Fruit fly (Drosophila melanogaster): ENCODE results near the gene C15.

C15 gene

DNA sequence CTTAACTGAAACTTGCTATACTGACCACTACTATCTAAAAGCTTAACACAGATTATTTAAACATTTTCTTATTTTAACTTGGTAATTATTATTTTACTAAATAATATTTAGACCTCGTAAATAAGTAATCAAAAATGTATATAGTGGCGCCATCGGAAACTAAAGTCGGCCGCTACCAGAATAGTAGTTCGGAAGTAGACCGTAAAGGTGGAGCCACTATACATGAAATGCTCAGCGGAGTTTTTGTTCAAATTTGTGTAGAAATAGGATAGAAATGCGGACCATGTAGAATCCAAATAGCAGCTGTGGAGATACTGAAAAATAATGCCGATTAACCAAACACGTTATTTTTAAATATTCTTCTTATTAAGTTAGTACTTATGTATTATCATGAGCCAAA is 20.4 kb downstream of the C15 start (continued):
- peak in 1 of 2 experiments; percentile 73 for TF ChIP-seq Eip74EF (GFP tag; optimal IDR thresholded peaks at IDR 0.05)
- TF ChIP-seq CG10543 (GFP tag; optimal IDR thresholded peaks at IDR 0.05), result peak; percentile 99
- no peak for TF ChIP-seq fru (optimal IDR thresholded peaks at IDR 0.05)
- peak; percentile 85 for TF ChIP-seq Nf-YC (tag; optimal IDR thresholded peaks at IDR 0.05)
- peak; percentile 98 for TF ChIP-seq lmd (GFP tag; IDR thresholded peaks at IDR 0.05)
- TF ChIP-seq MESR4 (GFP tag; optimal IDR thresholded peaks at IDR 0.05), result peak; percentile 68
- peak; percentile 95 for TF ChIP-seq CG10462 (GFP tag; optimal IDR thresholded peaks at IDR 0.05)
- peak; percentile 18 for TF ChIP-seq pros (GFP tag; optimal IDR thresholded peaks at IDR 0.05)
- peak; percentile 98 for TF ChIP-seq CG12659 (GFP tag; optimal IDR thresholded peaks at IDR 0.05)
- peak; percentile 95 for TF ChIP-seq CG12769 (tag; optimal IDR thresholded peaks at IDR 0.05)
- no peak for TF ChIP-seq tll (GFP tag; optimal IDR thresholded peaks at IDR 0.05)
- TF ChIP-seq nmo (GFP tag; optimal IDR thresholded peaks at IDR 0.05), result peak; percentile 97
- TF ChIP-seq jumu (GFP tag; optimal IDR thresholded peaks at IDR 0.05), result peak; percentile 93
- peak; percentile 98 for TF ChIP-seq Side (GFP tag; optimal IDR thresholded peaks at IDR 0.05)
- TF ChIP-seq insv (GFP tag; optimal IDR thresholded peaks at IDR 0.05), result peak in 1 of 2 experiments; percentile 88
- TF ChIP-seq CG13775 (GFP tag; optimal IDR thresholded peaks at IDR 0.05), result peak; percentile 99
- TF ChIP-seq CG15073 (GFP tag; optimal IDR thresholded peaks at IDR 0.05), result peak; percentile 87
- TF ChIP-seq CG15601 (tag; optimal IDR thresholded peaks at IDR 0.05), result peak; percentile 97
- TF ChIP-seq zf30C (GFP tag; optimal IDR thresholded peaks at IDR 0.05), result peak; percentile 70
- peak; percentile 99 for TF ChIP-seq az2 (GFP tag; optimal IDR thresholded peaks at IDR 0.05)
- TF ChIP-seq HLH3B (GFP tag; IDR thresholded peaks at IDR 0.05), result peak; percentile 98
- no peak for TF ChIP-seq hb (GFP tag; IDR thresholded peaks at IDR 0.05; ENCODE audit: partially characterized antibody)
- TF ChIP-seq C15 (GFP tag; IDR thresholded peaks at IDR 0.05), result peak; percentile 98
- TF ChIP-seq CG7963 (GFP tag; IDR thresholded peaks at IDR 0.05; ENCODE audit: partially characterized antibody), result no peak
- TF ChIP-seq CG4820 (GFP tag; optimal IDR thresholded peaks at IDR 0.05), result peak; percentile 98
- TF ChIP-seq CG33213 (GFP tag; optimal IDR thresholded peaks at IDR 0.05), result peak; percentile 99
- peak; percentile 84 for TF ChIP-seq ftz-f1 (GFP tag; optimal IDR thresholded peaks at IDR 0.05)
- TF ChIP-seq CG17802 (tag; optimal IDR thresholded peaks at IDR 0.05), result peak; percentile 95
- no peak for TF ChIP-seq yki (optimal IDR thresholded peaks at IDR 0.05)
- TF ChIP-seq Fer2 (tag; optimal IDR thresholded peaks at IDR 0.05), result peak; percentile 99
- TF ChIP-seq slou (GFP tag; optimal IDR thresholded peaks at IDR 0.05), result peak; percentile 98
- TF ChIP-seq vvl (GFP tag; IDR thresholded peaks at IDR 0.05), result peak; percentile 99
- peak; percentile 98 for TF ChIP-seq PHDP (tag; optimal IDR thresholded peaks at IDR 0.05)
- peak; percentile 84 for TF ChIP-seq D19A (tag; optimal IDR thresholded peaks at IDR 0.05)
- peak; percentile 100 for TF ChIP-seq bcd (GFP tag; optimal IDR thresholded peaks at IDR 0.05)
- TF ChIP-seq fd96Cb (tag; optimal IDR thresholded peaks at IDR 0.05), result peak; percentile 96
- TF ChIP-seq eve (GFP tag; optimal IDR thresholded peaks at IDR 0.05), result peak in 1 of 2 experiments; percentile 12
- peak; percentile 99 for TF ChIP-seq CG34422 (GFP tag; IDR thresholded peaks at IDR 0.05)
- peak; percentile 99 for TF ChIP-seq H2.0 (GFP tag; IDR thresholded peaks at IDR 0.05)
- TF ChIP-seq Scr (GFP tag; IDR thresholded peaks at IDR 0.05; ENCODE audit: partially characterized antibody), result no peak
- TF ChIP-seq CG5180 (GFP tag; optimal IDR thresholded peaks at IDR 0.05), result peak; percentile 88
- peak; percentile 98 for TF ChIP-seq unpg (GFP tag; optimal IDR thresholded peaks at IDR 0.05)
- TF ChIP-seq Hr39 (optimal IDR thresholded peaks at IDR 0.05), result no peak
- TF ChIP-seq Doc2 (GFP tag; IDR thresholded peaks at IDR 0.05), result peak; percentile 96
- TF ChIP-seq amos (GFP tag; IDR thresholded peaks at IDR 0.05; ENCODE audit: partially characterized antibody), result peak; percentile 44; the same call in 1 of the 2 replicates
- peak; percentile 86 for TF ChIP-seq ERR (GFP tag; optimal IDR thresholded peaks at IDR 0.05)
- TF ChIP-seq CG1832 (GFP tag; optimal IDR thresholded peaks at IDR 0.05), result no peak
- TF ChIP-seq CG11247 (GFP tag; IDR thresholded peaks at IDR 0.05), result peak; percentile 99
- peak; percentile 95 for TF ChIP-seq CG1792 (GFP tag; optimal IDR thresholded peaks at IDR 0.05)
- peak; percentile 99 for TF ChIP-seq CG5245 (GFP tag; optimal IDR thresholded peaks at IDR 0.05)
- TF ChIP-seq cas (GFP tag; IDR thresholded peaks at IDR 0.05), result peak; percentile 94
